Fruit fly (Drosophila melanogaster) whole organism, embryonic: Measurements from ENCODE around the gene Jhbp13.

Source experiments
- B-H1 ChIP-seq: fragments of 200-800 bp; sonication (Bioruptor generic); IDR thresholded peaks from 3 replicates; pipeline ENCODE4 v1.3.6; 2022; ENCODE audit warnings: missing biosample characterization, missing genetic modification characterization
- CG10209 ChIP-seq: fragments of 200-800 bp; sonication (Bioruptor generic); optimal IDR thresholded peaks from 3 replicates; lab custom pipeline; 2017; ENCODE audit warnings: missing biosample characterization, mild to moderate bottlenecking, missing genetic modification characterization, missing genetic modification reagents
- CG10321 ChIP-seq: fragments of 200-800 bp; sonication (Bioruptor generic); IDR thresholded peaks from 2 replicates; pipeline ENCODE4 v1.3.6; 2022; ENCODE audit warnings: missing biosample characterization, missing genetic modification characterization
- CG10979 ChIP-seq: fragments of 200-800 bp; sonication (Bioruptor generic); optimal IDR thresholded peaks from 2 replicates; lab custom pipeline; 2018; ENCODE audit warnings: missing biosample characterization, mild to moderate bottlenecking, missing genetic modification characterization, moderate library complexity
- CG12155 ChIP-seq: fragments of 200-800 bp; sonication (Bioruptor generic); optimal IDR thresholded peaks from 3 replicates; lab custom pipeline; 2016; ENCODE audit warnings: missing biosample characterization, missing genetic modification characterization
- CG18764 ChIP-seq: fragments of 200-800 bp; sonication (Bioruptor generic); optimal IDR thresholded peaks from 3 replicates; lab custom pipeline; 2016; ENCODE audit warnings: missing biosample characterization, missing genetic modification characterization
- CG2120 ChIP-seq: fragments of 200-800 bp; sonication (Bioruptor generic); optimal IDR thresholded peaks from 3 replicates; lab custom pipeline; 2016; ENCODE audit warnings: missing biosample characterization, missing genetic modification characterization
- CG30403 ChIP-seq: fragments of 200-800 bp; sonication (Bioruptor generic); optimal IDR thresholded peaks from 3 replicates; lab custom pipeline; 2016; ENCODE audit warnings: missing biosample characterization, missing genetic modification characterization
- CG3847 ChIP-seq: fragments of 200-800 bp; sonication (Bioruptor generic); IDR thresholded peaks from 2 replicates; pipeline ENCODE4 v1.3.6; 2022; ENCODE audit warnings: missing biosample characterization, missing genetic modification characterization
- CG3995 ChIP-seq: fragments of 200-800 bp; sonication (Bioruptor generic); optimal IDR thresholded peaks from 3 replicates; lab custom pipeline; 2016; ENCODE audit warnings: missing biosample characterization, missing genetic modification characterization
- CG4730 ChIP-seq: fragments of 200-800 bp; sonication (Bioruptor generic); IDR thresholded peaks from 2 replicates; pipeline ENCODE4 v1.3.6; 2022; ENCODE audit warnings: missing biosample characterization, missing genetic modification characterization
- CG4820 ChIP-seq: fragments of 200-800 bp; sonication (Bioruptor generic); optimal IDR thresholded peaks from 3 replicates; lab custom pipeline; 2016; ENCODE audit warnings: missing biosample characterization, missing genetic modification characterization
- CG7786 ChIP-seq: fragments of 200-800 bp; sonication (Bioruptor generic); optimal IDR thresholded peaks from 2 replicates; lab custom pipeline; 2016; ENCODE audit warnings: missing biosample characterization, missing genetic modification characterization
- Dp ChIP-seq: fragments of 200-800 bp; sonication (Bioruptor generic); optimal IDR thresholded peaks from 2 replicates; lab custom pipeline; 2018; ENCODE audit warnings: missing biosample characterization, mild to moderate bottlenecking, missing genetic modification characterization, moderate library complexity
- Fer2 ChIP-seq: fragments of 200-800 bp; sonication (Bioruptor generic); optimal IDR thresholded peaks from 2 replicates; lab custom pipeline; 2018; ENCODE audit warnings: missing biosample characterization, mild to moderate bottlenecking, missing genetic modification characterization, moderate library complexity
- Kr ChIP-seq: fragments of 200-800 bp; sonication (Bioruptor generic); optimal IDR thresholded peaks from 2 replicates; lab custom pipeline; 2017; ENCODE audit warnings: missing biosample characterization, mild to moderate bottlenecking, missing genetic modification characterization
- MBD-R2 ChIP-seq: fragments of 200-800 bp; sonication (Bioruptor generic); IDR thresholded peaks from 2 replicates; pipeline ENCODE4 v1.3.6; 2022; ENCODE audit warnings: missing biosample characterization, missing genetic modification characterization
- Med ChIP-seq: fragments of 200-800 bp; sonication (Bioruptor generic); peaks from one replicate; lab custom pipeline; 2016; ENCODE audit warnings: missing biosample characterization, missing genetic modification characterization, mild to moderate bottlenecking, inconsistent platforms, moderate library complexity
- Spps ChIP-seq: fragments of 200-800 bp; sonication (Bioruptor generic); optimal IDR thresholded peaks from 2 replicates; lab custom pipeline; 2018; ENCODE audit warnings: missing biosample characterization, mild to moderate bottlenecking, missing genetic modification characterization
- Sry-β ChIP-seq: fragments of 200-800 bp; sonication (Bioruptor generic); optimal IDR thresholded peaks from 2 replicates; lab custom pipeline; 2018; ENCODE audit warnings: missing biosample characterization, mild to moderate bottlenecking, missing genetic modification characterization, moderate library complexity
- Xbp1 ChIP-seq: fragments of 200-800 bp; sonication (Bioruptor generic); optimal IDR thresholded peaks from 3 replicates; lab custom pipeline; 2016; ENCODE audit warnings: missing biosample characterization, mild to moderate bottlenecking, missing genetic modification characterization
- Xrp1 ChIP-seq: fragments of 200-800 bp; sonication (Bioruptor generic); IDR thresholded peaks from 2 replicates; pipeline ENCODE4 v1.3.6; 2022; ENCODE audit warnings: missing biosample characterization, missing genetic modification characterization
- ase ChIP-seq: fragments of 200-800 bp; sonication (Bioruptor generic); IDR thresholded peaks from 3 replicates; pipeline ENCODE4 v1.3.6; 2022; ENCODE audit warnings: missing biosample characterization, missing genetic modification characterization
- cwo ChIP-seq: fragments of 200-800 bp; sonication (Bioruptor generic); optimal IDR thresholded peaks from 3 replicates; lab custom pipeline; 2017; ENCODE audit warnings: missing biosample characterization, missing genetic modification characterization, mild to moderate bottlenecking, moderate library complexity, missing genetic modification reagents
- ewg ChIP-seq: fragments of 200-800 bp; sonication (Bioruptor generic); optimal IDR thresholded peaks from 3 replicates; lab custom pipeline; 2017; ENCODE audit warnings: mild to moderate bottlenecking, missing biosample characterization, missing genetic modification reagents, missing genetic modification characterization
- ftz-f1 ChIP-seq: fragments of 200-800 bp; sonication (Bioruptor generic); optimal IDR thresholded peaks from 2 replicates; lab custom pipeline; 2016; ENCODE audit warnings: missing biosample characterization, missing genetic modification characterization
- h ChIP-seq: fragments of >200 bp; optimal IDR thresholded peaks from 2 replicates; lab custom pipeline; 2017
- ham ChIP-seq: fragments of 200-800 bp; sonication (Bioruptor generic); IDR thresholded peaks from 2 replicates; pipeline ENCODE4 v1.3.6; 2022; ENCODE audit warnings: missing biosample characterization, missing genetic modification characterization
- hbn ChIP-seq: fragments of 200-800 bp; sonication (Bioruptor generic); IDR thresholded peaks from 2 replicates; pipeline ENCODE4 v1.3.6; 2022; ENCODE audit warnings: missing biosample characterization, missing genetic modification characterization; ENCODE audit not compliant: partially characterized antibody
- her ChIP-seq: fragments of 200-800 bp; sonication (Bioruptor generic); optimal IDR thresholded peaks from 2 replicates; lab custom pipeline; 2016; ENCODE audit warnings: missing biosample characterization, missing genetic modification characterization
- ind ChIP-seq: fragments of 200-800 bp; sonication (Bioruptor generic); optimal IDR thresholded peaks from 3 replicates; lab custom pipeline; 2016; ENCODE audit warnings: missing biosample characterization, missing genetic modification characterization
- insv ChIP-seq, 2 experiments: fragments of 200-800 bp; sonication (Bioruptor generic); optimal IDR thresholded peaks; 3 replicates each; lab custom pipeline; 2016 to 2018; ENCODE audit warnings: missing biosample characterization in 2 of 2, missing genetic modification characterization in 2 of 2
- mld ChIP-seq: fragments of 200-800 bp; sonication (Bioruptor generic); IDR thresholded peaks from 3 replicates; pipeline ENCODE4 v1.3.6; 2022; ENCODE audit warnings: missing biosample characterization, missing genetic modification characterization; ENCODE audit not compliant: partially characterized antibody
- org-1 ChIP-seq: fragments of 200-800 bp; sonication (Bioruptor generic); optimal IDR thresholded peaks from 2 replicates; lab custom pipeline; 2017; ENCODE audit warnings: missing biosample characterization, missing genetic modification characterization
- p53 ChIP-seq: fragments of 200-800 bp; sonication (Bioruptor generic); optimal IDR thresholded peaks from 2 replicates; lab custom pipeline; 2016; ENCODE audit warnings: missing biosample characterization, missing genetic modification characterization
- phol ChIP-seq: fragments of 200-800 bp; sonication (Bioruptor generic); optimal IDR thresholded peaks from 3 replicates; lab custom pipeline; 2018; ENCODE audit warnings: missing biosample characterization, mild to moderate bottlenecking, missing genetic modification characterization, moderate library complexity
- pita ChIP-seq: fragments of 200-800 bp; sonication (Bioruptor generic); optimal IDR thresholded peaks from 2 replicates; lab custom pipeline; 2017; ENCODE audit warnings: missing biosample characterization, mild to moderate bottlenecking, missing genetic modification characterization
- ranshi ChIP-seq: fragments of 200-800 bp; sonication (Bioruptor generic); IDR thresholded peaks from 2 replicates; pipeline ENCODE4 v1.3.6; 2022; ENCODE audit warnings: missing biosample characterization, missing genetic modification characterization
- sens ChIP-seq: fragments of 200-800 bp; sonication (Bioruptor generic); peaks from one replicate; lab custom pipeline; 2016; ENCODE audit warnings: missing biosample characterization, missing genetic modification characterization
- trem ChIP-seq: fragments of 200-800 bp; optimal IDR thresholded peaks from 3 replicates; lab custom pipeline; 2019; ENCODE audit warnings: missing biosample characterization, mild to moderate bottlenecking, missing genetic modification characterization, moderate library complexity
- twi ChIP-seq: fragments of 200-800 bp; optimal IDR thresholded peaks from 2 replicates; lab custom pipeline; 2019; ENCODE audit warnings: missing biosample characterization, mild to moderate bottlenecking, missing genetic modification characterization, moderate library complexity
- vvl ChIP-seq: fragments of 200-800 bp; sonication (Bioruptor generic); IDR thresholded peaks from 2 replicates; pipeline ENCODE4 v1.3.6; 2022; ENCODE audit warnings: missing biosample characterization, missing genetic modification characterization

Jhbp13 gene

dm6 chr2L:13289689-13290088, 49.9 kb downstream of the Jhbp13 start, which contains the start of gene CG31729 (continued):
- TF ChIP-seq CG4730 (GFP tag; lab: Robert Waterston, UW) = no peak
- no peak for TF ChIP-seq CG7786 (GFP tag; lab: Kevin White, UChicago)
- TF ChIP-seq p53 (GFP tag; lab: Kevin White, UChicago) = no peak
- no peak for TF ChIP-seq mld (GFP tag; lab: Robert Waterston, UW)
- peak; percentile 83 for TF ChIP-seq Dp (GFP tag; lab: Kevin White, UChicago)
- TF ChIP-seq ewg = no peak
- TF ChIP-seq trem (tag; lab: Kevin White, UChicago) = peak; percentile 30
- TF ChIP-seq h (lab: Kevin White, UChicago) = no peak
- TF ChIP-seq Fer2 (tag; lab: Kevin White, UChicago) = peak; percentile 4
- TF ChIP-seq CG12155 (GFP tag; lab: Kevin White, UChicago) = peak; percentile 3
- peak; percentile 33 for TF ChIP-seq CG4820 (GFP tag; lab: Kevin White, UChicago)
- no peak for TF ChIP-seq pita
- peak; percentile 25 for TF ChIP-seq Xbp1 (GFP tag; lab: Kevin White, UChicago)
- TF ChIP-seq phol (tag; lab: Kevin White, UChicago) = peak; percentile 35
- peak; percentile 27 for TF ChIP-seq CG2120 (GFP tag; lab: Kevin White, UChicago)
- TF ChIP-seq Sry-β (GFP tag; lab: Kevin White, UChicago) = no peak
- no peak for TF ChIP-seq CG10321 (GFP tag; lab: Robert Waterston, UW)
- peak; percentile 41 for TF ChIP-seq CG30403 (GFP tag; lab: Kevin White, UChicago)
- no peak for TF ChIP-seq CG10209 (GFP tag; lab: Kevin White, UChicago)
- TF ChIP-seq twi = no peak
- TF ChIP-seq ftz-f1 (GFP tag; lab: Kevin White, UChicago) = peak; percentile 35
- peak; percentile 3 for TF ChIP-seq CG3995
- no peak for TF ChIP-seq insv (GFP tag; optimal IDR thresholded peaks at IDR 0.05; lab: Kevin White, UChicago)
- peak; percentile 85 for TF ChIP-seq sens (GFP tag; lab: Kevin White, UChicago)
- TF ChIP-seq CG10979 = no peak
- no peak for TF ChIP-seq CG18764 (GFP tag; lab: Kevin White, UChicago)
- peak; percentile 38 for TF ChIP-seq ind
- TF ChIP-seq CG3847 (GFP tag; lab: Robert Waterston, UW) = peak; percentile 28; the same call in 1 of the 2 replicates
- TF ChIP-seq Xrp1 (GFP tag; lab: Robert Waterston, UW) = peak; percentile 37; the same call in 1 of the 2 replicates
- no peak for TF ChIP-seq Kr (GFP tag; lab: Kevin White, UChicago)
- TF ChIP-seq org-1 (GFP tag; lab: Kevin White, UChicago) = no peak
- TF ChIP-seq B-H1 = no peak
- TF ChIP-seq Med = peak; percentile 79
- no peak for TF ChIP-seq cwo
- no peak for TF ChIP-seq Spps
- TF ChIP-seq ranshi (GFP tag; lab: Robert Waterston, UW) = no peak
- no peak for TF ChIP-seq ham (GFP tag; lab: Robert Waterston, UW)
- peak; percentile 39; the same call in 1 of the 2 replicates for TF ChIP-seq vvl (GFP tag; lab: Robert Waterston, UW)
- TF ChIP-seq hbn (GFP tag; lab: Robert Waterston, UW) = no peak
- TF ChIP-seq ase (GFP tag; lab: Robert Waterston, UW) = no peak
- 0 out of 2 replicates have a peak, but pooled peaks have one; percentile 38 for TF ChIP-seq MBD-R2 (GFP tag; lab: Robert Waterston, UW)
- no peak for TF ChIP-seq her (GFP tag; lab: Kevin White, UChicago)
